Fruit fly (Drosophila melanogaster): ENCODE results near the gene Ccp84Ag.

The Ccp84Ag gene

DNA sequence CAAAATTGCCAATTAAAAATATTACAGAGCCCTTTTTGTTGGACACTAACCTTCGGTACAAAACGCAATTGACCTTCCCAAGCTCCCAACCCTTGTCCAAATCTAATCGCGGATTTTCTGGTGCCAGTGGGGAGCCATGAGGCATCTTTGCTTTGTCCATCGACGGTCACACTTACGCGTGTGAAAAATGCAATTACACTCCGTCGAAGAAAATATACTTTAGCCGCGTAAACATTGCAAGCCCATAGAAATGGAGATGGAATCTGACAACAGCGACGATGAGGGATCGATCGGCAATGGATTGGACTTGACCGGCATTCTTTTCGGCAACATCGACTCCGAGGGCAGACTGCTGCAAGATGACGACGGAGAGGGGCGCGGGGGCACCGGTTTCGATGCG, 39.8 kb upstream of the Ccp84Ag start, which contains the start of gene Taf1 (continued):
- no peak for TF ChIP-seq CG32532 (GFP tag; IDR thresholded peaks at IDR 0.05)
- no peak for TF ChIP-seq CG17802 (tag; optimal IDR thresholded peaks at IDR 0.05)
- no peak for TF ChIP-seq Atf6 (GFP tag; IDR thresholded peaks at IDR 0.05)
- TF ChIP-seq unc-4 (GFP tag; IDR thresholded peaks at IDR 0.05; ENCODE audit: partially characterized antibody), result no peak
- no peak for TF ChIP-seq CG18599 (GFP tag; optimal IDR thresholded peaks at IDR 0.05)
- 0 out of 3 replicates have a peak, but pooled peaks have one; percentile 38 for TF ChIP-seq ci (GFP tag; IDR thresholded peaks at IDR 0.05)
- no peak for TF ChIP-seq CG9876 (GFP tag; optimal IDR thresholded peaks at IDR 0.05)
- TF ChIP-seq CG17361 (GFP tag; IDR thresholded peaks at IDR 0.05), result no peak
- no peak for TF ChIP-seq CG10959 (GFP tag; IDR thresholded peaks at IDR 0.05)
- TF ChIP-seq TFAM (GFP tag; optimal IDR thresholded peaks at IDR 0.05), result no peak
- no peak for TF ChIP-seq sisA (GFP tag; IDR thresholded peaks at IDR 0.05)
- TF ChIP-seq ro (GFP tag; IDR thresholded peaks at IDR 0.05), result no peak
- no peak for TF ChIP-seq dan (GFP tag; IDR thresholded peaks at IDR 0.05)
- TF ChIP-seq shn (GFP tag; optimal IDR thresholded peaks at IDR 0.05), result no peak
- no peak for TF ChIP-seq tgo (GFP tag; IDR thresholded peaks at IDR 0.05)
- TF ChIP-seq Atf-2 (GFP tag; optimal IDR thresholded peaks at IDR 0.05), result no peak
- no peak for TF ChIP-seq Poxn (GFP tag; IDR thresholded peaks at IDR 0.05)
- TF ChIP-seq row (GFP tag; IDR thresholded peaks at IDR 0.05), result peak; percentile 56
- no peak for TF ChIP-seq klu (GFP tag; IDR thresholded peaks at IDR 0.05)
- TF ChIP-seq zfh2 (GFP tag; optimal IDR thresholded peaks at IDR 0.05), result peak; percentile 15
- no peak for TF ChIP-seq stc (GFP tag; IDR thresholded peaks at IDR 0.05)
- TF ChIP-seq CG1603 (tag; optimal IDR thresholded peaks at IDR 0.05), result no peak
- TF ChIP-seq CG2116 (GFP tag; optimal IDR thresholded peaks at IDR 0.05), result no peak
- no peak for TF ChIP-seq otp (GFP tag; IDR thresholded peaks at IDR 0.05)
- no peak for TF ChIP-seq CG4360 (GFP tag; IDR thresholded peaks at IDR 0.05)
- no peak for TF ChIP-seq CG31388 (GFP tag; optimal IDR thresholded peaks at IDR 0.05)
- TF ChIP-seq Abd-B (GFP tag; optimal IDR thresholded peaks at IDR 0.05), result no peak
- no peak for TF ChIP-seq NC2α (GFP tag; optimal IDR thresholded peaks at IDR 0.05)
- no peak for TF ChIP-seq schlank (tag; optimal IDR thresholded peaks at IDR 0.05)
- TF ChIP-seq Sry-δ (GFP tag; optimal IDR thresholded peaks at IDR 0.05), result peak; percentile 44
- no peak for TF ChIP-seq CG7271 (tag; optimal IDR thresholded peaks at IDR 0.05)
- TF ChIP-seq CG11504 (tag; optimal IDR thresholded peaks at IDR 0.05), result no peak
- no peak for TF ChIP-seq Oaz (GFP tag; IDR thresholded peaks at IDR 0.05)
- peak; percentile 40; the same call in 1 of the 2 replicates for TF ChIP-seq Dref (GFP tag; IDR thresholded peaks at IDR 0.05)
- TF ChIP-seq CG15269 (tag; optimal IDR thresholded peaks at IDR 0.05), result no peak
- TF ChIP-seq Scr (GFP tag; IDR thresholded peaks at IDR 0.05; ENCODE audit: partially characterized antibody), result peak; percentile 37; the same call in 1 of the 2 replicates
- no peak for TF ChIP-seq fd102C (GFP tag; optimal IDR thresholded peaks at IDR 0.05)
- TF ChIP-seq sd (tag; optimal IDR thresholded peaks at IDR 0.05), result no peak
- TF ChIP-seq Tbp (GFP tag; optimal IDR thresholded peaks at IDR 0.05), result no peak
- TF ChIP-seq CG12155 (GFP tag; optimal IDR thresholded peaks at IDR 0.05), result no peak
- 0 out of 2 replicates have a peak, but pooled peaks have one; percentile 32 for TF ChIP-seq ato (GFP tag; IDR thresholded peaks at IDR 0.05; ENCODE audit: partially characterized antibody)
- TF ChIP-seq knrl (GFP tag; IDR thresholded peaks at IDR 0.05; ENCODE audit: partially characterized antibody), result peak; percentile 30; the same call in 1 of the 3 replicates
- TF ChIP-seq tap (tag; optimal IDR thresholded peaks at IDR 0.05), result no peak
- no peak for TF ChIP-seq vfl (GFP tag; optimal IDR thresholded peaks at IDR 0.05)
- no peak for TF ChIP-seq ham (GFP tag; IDR thresholded peaks at IDR 0.05)
- peak; percentile 45 for TF ChIP-seq Rfx (GFP tag; IDR thresholded peaks at IDR 0.05)
- TF ChIP-seq CG11723 (GFP tag; optimal IDR thresholded peaks at IDR 0.05), result no peak
- TF ChIP-seq Hand (GFP tag; optimal IDR thresholded peaks at IDR 0.05), result no peak
- TF ChIP-seq chinmo (GFP tag; IDR thresholded peaks at IDR 0.05; ENCODE audit: partially characterized antibody), result peak; percentile 86; the same call in 2 of the 4 replicates
- peak; percentile 92 for TF ChIP-seq CG34422 (GFP tag; IDR thresholded peaks at IDR 0.05)
- no peak for TF ChIP-seq Dip2 (GFP tag; IDR thresholded peaks at IDR 0.05)
- peak; percentile 8 for TF ChIP-seq maf-S (GFP tag; optimal IDR thresholded peaks at IDR 0.05)

Data from whole organism, embryonic.